Fruit fly (Drosophila melanogaster): ENCODE results near the gene CG31248.

CG31248 gene

DNA sequence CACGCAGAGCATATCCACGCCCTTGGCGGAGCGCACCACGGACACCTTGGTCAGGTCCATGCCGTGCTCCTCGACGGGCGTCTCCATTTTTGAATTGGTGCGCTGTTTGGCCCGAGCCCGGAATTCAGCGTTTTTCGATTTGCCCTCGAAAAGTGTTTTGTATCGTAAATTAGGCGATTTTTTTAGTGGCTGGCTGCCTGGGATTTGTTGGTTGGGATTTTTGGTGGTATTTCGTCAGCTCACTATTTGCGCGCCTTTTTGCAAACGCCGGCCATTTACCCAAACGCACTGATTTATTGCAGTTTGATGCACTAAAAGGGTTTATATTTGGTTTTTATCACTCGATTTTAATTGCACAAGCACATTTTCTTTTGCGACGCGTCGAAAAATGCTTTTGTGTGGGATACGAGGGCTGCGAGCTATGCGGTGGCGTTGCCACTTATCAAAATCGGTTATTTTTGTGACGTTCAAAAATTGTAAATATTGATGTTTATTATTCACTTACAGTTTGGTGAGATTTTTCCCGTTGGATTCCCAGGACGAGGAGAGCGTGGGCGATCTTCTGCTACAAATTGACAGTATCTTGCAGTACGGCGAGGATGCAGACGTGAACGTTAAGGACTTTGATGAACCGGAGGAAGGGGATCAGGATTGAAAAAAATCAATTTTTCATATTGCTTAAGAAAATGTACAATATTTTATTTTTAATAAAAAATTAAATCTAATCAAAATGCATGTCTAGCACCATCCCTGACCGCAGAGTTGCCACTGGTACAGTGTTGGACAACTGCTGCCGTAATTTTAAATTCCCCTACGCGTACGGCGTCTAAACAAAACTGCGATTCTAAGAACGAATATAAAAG is 21.7 kb downstream of the CG31248 start, which contains the start of the genes gfzf and Sas-4 (continued):
- TF ChIP-seq tio (GFP tag; optimal IDR thresholded peaks at IDR 0.05) (no peak), repo (GFP tag; optimal IDR thresholded peaks at IDR 0.05) (no peak), vnd (GFP tag; IDR thresholded peaks at IDR 0.05; ENCODE audit: partially characterized antibody) (no peak), ato (GFP tag; IDR thresholded peaks at IDR 0.05; ENCODE audit: partially characterized antibody) (no peak), vfl (GFP tag; optimal IDR thresholded peaks at IDR 0.05) (peak; percentile 30), cato (GFP tag; optimal IDR thresholded peaks at IDR 0.05; ENCODE audit: borderline replicate concordance) (peak; percentile 56), zfh1 (GFP tag; IDR thresholded peaks at IDR 0.05) (peak; percentile 70; the same call in 2 of the 3 replicates), CG6813 (GFP tag; optimal IDR thresholded peaks at IDR 0.05) (no peak), Sry-δ (GFP tag; optimal IDR thresholded peaks at IDR 0.05) (peak; percentile 23), CG14965 (GFP tag; optimal IDR thresholded peaks at IDR 0.05; ENCODE audit: borderline replicate concordance) (no peak), Xrp1 (GFP tag; IDR thresholded peaks at IDR 0.05) (peak; percentile 53; the same call in 1 of the 2 replicates), gcm2 (GFP tag; optimal IDR thresholded peaks at IDR 0.05) (no peak), Usf (GFP tag; optimal IDR thresholded peaks at IDR 0.05) (peak; percentile 64), seq (GFP tag; IDR thresholded peaks at IDR 0.05) (peak; percentile 58), mam (GFP tag; optimal IDR thresholded peaks at IDR 0.05) (peak; percentile 57), CG5953 (GFP tag; IDR thresholded peaks at IDR 0.05) (0 out of 2 replicates have a peak, but pooled peaks have one; percentile 15), pita (GFP tag; optimal IDR thresholded peaks at IDR 0.05) (no peak), slbo (GFP tag; IDR thresholded peaks at IDR 0.05) (peak; percentile 84), CG10321 (GFP tag; IDR thresholded peaks at IDR 0.05) (no peak), CG11723 (GFP tag; optimal IDR thresholded peaks at IDR 0.05) (no peak), pzg (GFP tag; optimal IDR thresholded peaks at IDR 0.05) (peak; percentile 33), Tbp (GFP tag; optimal IDR thresholded peaks at IDR 0.05) (no peak), Dll (GFP tag; IDR thresholded peaks at IDR 0.05; ENCODE audit: partially characterized antibody) (no peak), CG10366 (GFP tag; IDR thresholded peaks at IDR 0.05) (peak; percentile 61), lov (optimal IDR thresholded peaks at IDR 0.05) (no peak), lov (GFP tag; IDR thresholded peaks at IDR 0.05) (no peak), HHEX (GFP tag; optimal IDR thresholded peaks at IDR 0.05) (peak; percentile 58), CG10431 (GFP tag; optimal IDR thresholded peaks at IDR 0.05) (no peak), jumu (GFP tag; optimal IDR thresholded peaks at IDR 0.05) (peak; percentile 51), CG8359 (GFP tag; optimal IDR thresholded peaks at IDR 0.05; ENCODE audit: borderline replicate concordance) (no peak), CG4707 (GFP tag; optimal IDR thresholded peaks at IDR 0.05) (no peak), CG6689 (GFP tag; IDR thresholded peaks at IDR 0.05) (peak; percentile 77), D19B (GFP tag; optimal IDR thresholded peaks at IDR 0.05) (peak; percentile 34), CG6272 (GFP tag; IDR thresholded peaks at IDR 0.05) (peak; percentile 41), CG2678 (tag; optimal IDR thresholded peaks at IDR 0.05) (no peak), Ada2b (GFP tag; IDR thresholded peaks at IDR 0.05) (peak; percentile 38; the same call in 1 of the 2 replicates), chm (GFP tag; IDR thresholded peaks at IDR 0.05) (no peak), ap (GFP tag; IDR thresholded peaks at IDR 0.05) (no peak), br (optimal IDR thresholded peaks at IDR 0.05) (no peak), Dfd (GFP tag; optimal IDR thresholded peaks at IDR 0.05) (no peak), Nf-YA (GFP tag; IDR thresholded peaks at IDR 0.05) (no peak), odd (GFP tag; optimal IDR thresholded peaks at IDR 0.05) (no peak), CG10462 (GFP tag; optimal IDR thresholded peaks at IDR 0.05) (peak; percentile 7), cas (GFP tag; IDR thresholded peaks at IDR 0.05) (no peak), Med (GFP tag) (peak; percentile 82), CG17385 (GFP tag; optimal IDR thresholded peaks at IDR 0.05) (peak; percentile 46), CG11093 (GFP tag; IDR thresholded peaks at IDR 0.05) (peak; percentile 80; the same call in 2 of the 3 replicates), knrl (GFP tag; IDR thresholded peaks at IDR 0.05; ENCODE audit: partially characterized antibody) (no peak), Bgb (GFP tag; IDR thresholded peaks at IDR 0.05; ENCODE audit: partially characterized antibody) (no peak), slou (GFP tag; optimal IDR thresholded peaks at IDR 0.05) (peak; percentile 39)

Data from whole organism, embryonic.